Worm (Caenorhabditis elegans) whole organism, L1 larva: ENCODE measurements around the gene dlc-3.

ENCODE experiments used
- C34B4.2 ChIP-seq: sonication (generic microtip); optimal IDR thresholded peaks from 2 replicates; lab custom pipeline; 2017; ENCODE audit warnings: mild to moderate bottlenecking, missing genetic modification characterization, missing compliant biosample characterization
- F16B12.6 ChIP-seq: fragments of 150-350 bp; optimal IDR thresholded peaks from 2 replicates; lab custom pipeline; 2014; ENCODE audit warnings: missing biosample characterization, missing genetic modification characterization
- aha-1 ChIP-seq: fragments of 150-350 bp; optimal IDR thresholded peaks from 2 replicates; lab custom pipeline; 2014; ENCODE audit warnings: missing biosample characterization, missing genetic modification characterization
- ama-1 ChIP-seq: fragments of 150-350 bp; optimal IDR thresholded peaks from 2 replicates; lab custom pipeline; 2014
- blmp-1 ChIP-seq: fragments of 150-350 bp; optimal IDR thresholded peaks from 2 replicates; lab custom pipeline; 2014; ENCODE audit warnings: missing biosample characterization, missing genetic modification characterization
- ceh-63 ChIP-seq: fragments of 200-800 bp; sonication (Bioruptor generic); optimal IDR thresholded peaks from 2 replicates; lab custom pipeline; 2018; ENCODE audit warnings: mild to moderate bottlenecking, missing genetic modification characterization, missing compliant biosample characterization
- ceh-88 ChIP-seq: fragments of 200-800 bp; sonication (Bioruptor generic); IDR thresholded peaks from 2 replicates; pipeline ENCODE4 v1.3.6; 2022; ENCODE audit warnings: missing genetic modification characterization, missing compliant biosample characterization
- ceh-90 ChIP-seq: sonication (generic microtip); optimal IDR thresholded peaks from 2 replicates; lab custom pipeline; 2016; ENCODE audit warnings: missing genetic modification characterization, missing compliant biosample characterization
- dpl-1 ChIP-seq, 3 experiments: fragments of 150-350 bp in 2 of 3; sonication (generic microtip) in 1 of 3; optimal IDR thresholded peaks; 2 replicates each; lab custom pipeline; 2014 to 2017; ENCODE audit warnings: missing biosample characterization in 3 of 3, missing genetic modification characterization in 3 of 3, missing genetic modification reagents in 3 of 3
- dsc-1 ChIP-seq: sonication (generic microtip); optimal IDR thresholded peaks from 2 replicates; lab custom pipeline; 2016; ENCODE audit warnings: mild to moderate bottlenecking, missing genetic modification characterization, missing compliant biosample characterization
- elt-2 ChIP-seq: sonication (generic microtip); optimal IDR thresholded peaks from 2 replicates; lab custom pipeline; 2016; ENCODE audit warnings: missing genetic modification characterization, mild to moderate bottlenecking, inconsistent platforms, missing compliant biosample characterization, missing genetic modification reagents
- elt-3 ChIP-seq, 6 experiments: fragments of 150-350 bp in 1 of 6; sonication (generic microtip); optimal IDR thresholded peaks; 2 replicates each; lab custom pipeline; 2017 to 2018; ENCODE audit warnings: missing biosample characterization in 6 of 6, missing genetic modification characterization in 6 of 6, inconsistent platforms in 1 of 6
- ets-5 ChIP-seq: fragments of 200-800 bp; sonication (Bioruptor generic); IDR thresholded peaks from 2 replicates; pipeline ENCODE4 v1.3.6; 2022; ENCODE audit warnings: missing genetic modification characterization, missing compliant biosample characterization
- fkh-10 ChIP-seq: sonication (generic microtip); optimal IDR thresholded peaks from 2 replicates; lab custom pipeline; 2017; ENCODE audit warnings: missing biosample characterization, missing genetic modification reagents, missing genetic modification characterization
- fkh-8 ChIP-seq: sonication (generic microtip); optimal IDR thresholded peaks from 2 replicates; lab custom pipeline; 2016; ENCODE audit warnings: mild to moderate bottlenecking, missing genetic modification characterization, missing compliant biosample characterization
- grh-1 ChIP-seq: fragments of 200-800 bp; sonication (Bioruptor generic); IDR thresholded peaks from 2 replicates; pipeline ENCODE4 v1.3.6; 2022; ENCODE audit warnings: missing genetic modification reagents, missing genetic modification characterization, missing compliant biosample characterization
- hlh-17 ChIP-seq: fragments of 200-800 bp; sonication (Bioruptor generic); optimal IDR thresholded peaks from 2 replicates; lab custom pipeline; 2018; ENCODE audit warnings: missing genetic modification characterization, mild to moderate bottlenecking, missing compliant biosample characterization, moderate library complexity, borderline replicate concordance
- hlh-4 ChIP-seq: sonication (generic microtip); optimal IDR thresholded peaks from 2 replicates; lab custom pipeline; 2016; ENCODE audit warnings: mild to moderate bottlenecking, missing genetic modification characterization, missing compliant biosample characterization
- irx-1 ChIP-seq: sonication (generic microtip); optimal IDR thresholded peaks from 2 replicates; lab custom pipeline; 2016; ENCODE audit warnings: missing genetic modification characterization, missing compliant biosample characterization
- jun-1 ChIP-seq: fragments of 150-350 bp; optimal IDR thresholded peaks from 2 replicates; lab custom pipeline; 2014; ENCODE audit warnings: missing biosample characterization, missing genetic modification reagents, missing genetic modification characterization
- lin-13 ChIP-seq: fragments of 150-350 bp; optimal IDR thresholded peaks from 2 replicates; lab custom pipeline; 2014; ENCODE audit warnings: missing biosample characterization, missing genetic modification reagents, missing genetic modification characterization
- lin-14 ChIP-seq: fragments of 200-800 bp; sonication (Bioruptor generic); optimal IDR thresholded peaks from 2 replicates; lab custom pipeline; 2018; ENCODE audit warnings: mild to moderate bottlenecking, missing genetic modification characterization, moderate library complexity, missing compliant biosample characterization
- lin-15B ChIP-seq: fragments of 150-350 bp; sonication (generic microtip); optimal IDR thresholded peaks from 3 replicates; lab custom pipeline; 2014; ENCODE audit warnings: missing biosample characterization, missing genetic modification characterization
- lir-3 ChIP-seq: sonication (generic microtip); optimal IDR thresholded peaks from 2 replicates; lab custom pipeline; 2016; ENCODE audit warnings: mild to moderate bottlenecking, missing genetic modification characterization, moderate library complexity, missing compliant biosample characterization; ENCODE audit not compliant: poor library complexity
- lsy-2 ChIP-seq, 2 experiments: fragments of 150-350 bp; optimal IDR thresholded peaks; 2 replicates each; lab custom pipeline; 2014; ENCODE audit warnings: missing biosample characterization in 2 of 2, missing genetic modification characterization in 2 of 2
- mab-9 ChIP-seq: fragments of 200-800 bp; sonication (Bioruptor generic); IDR thresholded peaks from 2 replicates; pipeline ENCODE4 v1.3.6; 2022; ENCODE audit warnings: missing genetic modification reagents, missing genetic modification characterization, missing compliant biosample characterization
- mdl-1 ChIP-seq, 2 experiments: fragments of 150-350 bp; optimal IDR thresholded peaks; 2 replicates each; lab custom pipeline; 2014 to 2017; ENCODE audit warnings: missing biosample characterization in 2 of 2, missing genetic modification characterization in 2 of 2, inconsistent platforms in 1 of 2
- nhr-19 ChIP-seq: fragments of 200-800 bp; sonication (Bioruptor generic); conservative IDR thresholded peaks from 2 replicates; pipeline ENCODE4 v1.3.6; 2022; ENCODE audit warnings: missing genetic modification characterization, missing compliant biosample characterization
- nhr-28 ChIP-seq: fragments of 150-350 bp; optimal IDR thresholded peaks from 2 replicates; lab custom pipeline; 2014; ENCODE audit warnings: missing biosample characterization, missing genetic modification characterization
- nhr-47 ChIP-seq: sonication (generic microtip); optimal IDR thresholded peaks from 2 replicates; lab custom pipeline; 2016; ENCODE audit warnings: mild to moderate bottlenecking, missing genetic modification characterization, moderate library complexity, missing compliant biosample characterization
- nhr-71 ChIP-seq: sonication (generic microtip); optimal IDR thresholded peaks from 2 replicates; lab custom pipeline; 2016; ENCODE audit warnings: mild to moderate bottlenecking, missing genetic modification characterization, moderate library complexity, missing compliant biosample characterization
- nhr-76 ChIP-seq: sonication (generic microtip); optimal IDR thresholded peaks from 2 replicates; lab custom pipeline; 2017; ENCODE audit warnings: missing biosample characterization, missing genetic modification characterization
- nhr-85 ChIP-seq: sonication (generic microtip); peaks from one replicate; lab custom pipeline; 2016; ENCODE audit warnings: missing genetic modification characterization, inconsistent platforms, missing compliant biosample characterization
- nhr-90 ChIP-seq: sonication (generic microtip); optimal IDR thresholded peaks from 2 replicates; lab custom pipeline; 2016; ENCODE audit warnings: mild to moderate bottlenecking, missing genetic modification characterization, missing compliant biosample characterization; ENCODE audit not compliant: poor library complexity
- pax-3 ChIP-seq: fragments of 200-800 bp; sonication (Bioruptor generic); optimal IDR thresholded peaks from 2 replicates; lab custom pipeline; 2018; ENCODE audit warnings: mild to moderate bottlenecking, missing genetic modification characterization, moderate library complexity, missing compliant biosample characterization
- pqm-1 ChIP-seq: sonication (generic microtip); optimal IDR thresholded peaks from 3 replicates; lab custom pipeline; 2017; ENCODE audit warnings: missing biosample characterization, missing genetic modification characterization
- rnt-1 ChIP-seq: sonication (generic microtip); optimal IDR thresholded peaks from 2 replicates; lab custom pipeline; 2016; ENCODE audit warnings: mild to moderate bottlenecking, missing genetic modification characterization, moderate library complexity, missing compliant biosample characterization
- skn-1 ChIP-seq: fragments of 150-350 bp; optimal IDR thresholded peaks from 2 replicates; lab custom pipeline; 2014; ENCODE audit warnings: missing biosample characterization, missing genetic modification characterization
- snpc-4 ChIP-seq: fragments of 150-350 bp; optimal IDR thresholded peaks from 2 replicates; lab custom pipeline; 2014; ENCODE audit warnings: missing biosample characterization, missing genetic modification characterization
- sptf-1 ChIP-seq: fragments of 150-350 bp; optimal IDR thresholded peaks from 2 replicates; lab custom pipeline; 2014; ENCODE audit warnings: missing biosample characterization, missing genetic modification characterization
- sup-37 ChIP-seq: fragments of 200-800 bp; sonication (Bioruptor generic); optimal IDR thresholded peaks from 2 replicates; lab custom pipeline; 2018; ENCODE audit warnings: mild to moderate bottlenecking, missing genetic modification characterization, missing compliant biosample characterization
- swsn-7 ChIP-seq: sonication (generic microtip); optimal IDR thresholded peaks from 2 replicates; lab custom pipeline; 2016; ENCODE audit warnings: missing genetic modification characterization, missing compliant biosample characterization
- tbx-2 ChIP-seq: sonication (generic microtip); optimal IDR thresholded peaks from 2 replicates; lab custom pipeline; 2016; ENCODE audit warnings: missing genetic modification characterization, missing compliant biosample characterization
- tlp-1 ChIP-seq: fragments of 150-350 bp; optimal IDR thresholded peaks from 2 replicates; lab custom pipeline; 2014; ENCODE audit warnings: missing biosample characterization, missing genetic modification characterization
- unc-130 ChIP-seq: fragments of 150-350 bp; optimal IDR thresholded peaks from 2 replicates; lab custom pipeline; 2017; ENCODE audit warnings: missing biosample characterization, missing genetic modification characterization, inconsistent platforms
- unc-62 ChIP-seq: fragments of 150-350 bp; optimal IDR thresholded peaks from 2 replicates; lab custom pipeline; 2014; ENCODE audit warnings: missing biosample characterization, missing genetic modification reagents, missing genetic modification characterization
- unc-86 ChIP-seq: sonication (generic microtip); optimal IDR thresholded peaks from 2 replicates; lab custom pipeline; 2016; ENCODE audit warnings: missing genetic modification characterization, missing compliant biosample characterization
- xbp-1 ChIP-seq: sonication (generic microtip); optimal IDR thresholded peaks from 2 replicates; lab custom pipeline; 2016; ENCODE audit warnings: missing genetic modification characterization, missing compliant biosample characterization
- zag-1 ChIP-seq: fragments of 150-350 bp; optimal IDR thresholded peaks from 2 replicates; lab custom pipeline; 2014; ENCODE audit warnings: missing biosample characterization, missing genetic modification characterization

dlc-3 gene

DNA sequence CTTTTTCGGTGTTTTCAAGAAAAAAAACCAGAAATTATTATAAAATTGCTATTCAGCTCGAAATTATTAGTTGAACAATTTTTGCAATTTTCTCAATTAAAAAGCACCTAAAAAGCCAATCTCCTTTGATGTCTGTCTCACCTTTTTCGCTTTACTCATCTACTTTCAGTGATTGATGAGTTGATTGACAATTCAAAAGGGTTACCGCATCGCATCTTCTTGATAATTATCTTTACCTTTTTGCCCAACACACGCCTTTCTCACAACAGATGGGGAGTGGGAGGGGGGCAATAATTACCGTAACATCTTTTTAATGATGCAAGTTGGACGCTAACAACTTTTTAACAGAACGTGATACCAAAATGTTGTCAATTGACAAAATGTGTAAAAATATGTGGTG is 35.4 kb upstream of the dlc-3 start (continued):
- TF ChIP-seq hlh-17 (GFP tag; lab: Kevin White, UChicago) (no peak), nhr-19 (GFP tag; lab: Robert Waterston, UW) (no peak), nhr-47 (tag; lab: Kevin White, UChicago) (no peak), lsy-2 (tag; optimal IDR thresholded peaks at IDR 0.05; lab: Kevin White, UChicago) (no peak), C34B4.2 (no peak), lin-14 (GFP tag; lab: Kevin White, UChicago) (peak; percentile 40), zag-1 (no peak), sptf-1 (tag; lab: Kevin White, UChicago) (no peak), nhr-28 (tag; lab: Kevin White, UChicago) (no peak), F16B12.6 (tag; lab: Kevin White, UChicago) (no peak), mab-9 (GFP tag; lab: Robert Waterston, UW) (no peak), unc-62 (no peak), unc-86 (no peak), grh-1 (no peak), ama-1 (no peak)

DNA sequence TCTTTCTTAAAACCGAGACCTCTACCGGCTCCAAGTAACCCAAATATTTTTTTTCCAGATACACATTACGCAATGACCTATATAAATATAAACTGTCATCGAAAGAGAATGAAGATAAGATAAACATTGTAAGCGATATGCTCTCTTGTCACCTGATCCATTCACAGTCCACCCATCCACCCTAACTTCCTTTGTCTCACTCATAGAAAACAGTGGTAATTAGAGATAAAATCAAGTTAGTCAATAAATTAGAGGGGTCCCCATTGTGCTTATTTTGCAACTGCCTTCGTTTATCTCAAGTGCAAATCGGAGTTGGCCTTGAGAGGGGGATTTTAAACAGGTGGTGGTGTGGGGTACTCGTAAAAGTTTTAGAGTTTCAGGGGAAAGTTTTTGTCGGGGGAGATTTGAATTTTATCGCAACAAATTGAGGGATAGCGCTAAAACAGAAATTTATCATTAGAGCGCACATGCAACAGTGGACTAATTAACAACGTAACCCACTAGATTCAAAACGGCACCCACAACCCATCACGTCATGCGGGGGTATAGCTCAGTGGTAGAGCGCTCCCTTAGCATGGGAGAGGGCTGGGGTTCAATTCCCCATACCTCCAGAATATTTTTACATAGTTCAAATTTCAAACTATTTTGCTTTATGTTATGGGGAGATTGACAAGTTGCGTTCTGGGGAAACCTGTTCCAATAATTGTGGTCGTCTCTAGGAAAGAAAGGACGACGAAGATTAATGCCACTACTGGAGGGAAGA is 34.0 kb upstream of the dlc-3 start:
- TF ChIP-seq ceh-90 (no peak), nhr-76 (tag; lab: Kevin White, UChicago) (no peak), pax-3 (no peak), dsc-1 (tag; lab: Kevin White, UChicago) (peak; percentile 39), lir-3 (tag; lab: Kevin White, UChicago) (no peak), xbp-1 (tag; lab: Kevin White, UChicago) (no peak), ceh-88 (GFP tag; lab: Robert Waterston, UW) (no peak), nhr-47 (tag; lab: Kevin White, UChicago) (peak; percentile 23), jun-1 (tag; lab: Kevin White, UChicago) (no peak), swsn-7 (tag; lab: Kevin White, UChicago) (no peak), dpl-1 (GFP tag; optimal IDR thresholded peaks at IDR 0.05; lab: Kevin White, UChicago) (peak in 1 of 3 experiments; percentile 6), ama-1 (no peak), nhr-71 (tag; lab: Kevin White, UChicago) (peak; percentile 41), skn-1 (tag; lab: Kevin White, UChicago) (no peak), nhr-19 (GFP tag; lab: Robert Waterston, UW) (0 out of 2 replicates have a peak, but pooled peaks have one; percentile 20), nhr-90 (tag; lab: Kevin White, UChicago) (peak; percentile 39), rnt-1 (tag; lab: Kevin White, UChicago) (peak; percentile 26), sup-37 (no peak), tlp-1 (tag; lab: Kevin White, UChicago) (no peak), snpc-4 (tag; lab: Kevin White, UChicago) (no peak), lin-13 (GFP tag; lab: Kevin White, UChicago) (no peak), fkh-10 (GFP tag; lab: Kevin White, UChicago) (no peak), hlh-17 (GFP tag; lab: Kevin White, UChicago) (no peak), pqm-1 (tag; lab: Kevin White, UChicago) (no peak), mdl-1 (tag; optimal IDR thresholded peaks at IDR 0.05; lab: Kevin White, UChicago) (no peak), grh-1 (no peak), lin-14 (GFP tag; lab: Kevin White, UChicago) (peak; percentile 24), ceh-63 (GFP tag; lab: Kevin White, UChicago) (no peak), unc-62 (no peak), tbx-2 (tag; lab: Kevin White, UChicago) (no peak), elt-2 (no peak), lsy-2 (tag; optimal IDR thresholded peaks at IDR 0.05; lab: Kevin White, UChicago) (no peak), aha-1 (tag; lab: Kevin White, UChicago) (no peak), hlh-4 (tag; lab: Kevin White, UChicago) (no peak), nhr-85 (tag; lab: Kevin White, UChicago) (peak; percentile 94), blmp-1 (peak; percentile 26), mab-9 (GFP tag; lab: Robert Waterston, UW) (0 out of 2 replicates have a peak, but pooled peaks have one; percentile 20), ets-5 (GFP tag; lab: Robert Waterston, UW) (no peak), nhr-28 (tag; lab: Kevin White, UChicago) (no peak), elt-3 (tag; optimal IDR thresholded peaks at IDR 0.05; lab: Kevin White, UChicago) (no peak), irx-1 (tag; lab: Kevin White, UChicago) (no peak), unc-130 (tag; lab: Kevin White, UChicago) (no peak), fkh-8 (tag; lab: Kevin White, UChicago) (no peak), lin-15B (tag; lab: Kevin White, UChicago) (no peak)
